Fruit fly (Drosophila melanogaster) whole organism, embryonic: ENCODE data around the gene Chmp1.

ENCODE experiments used
- C15 ChIP-seq: fragments of 200-800 bp; sonication (Bioruptor generic); IDR thresholded peaks from 3 replicates; pipeline ENCODE4 v1.3.6; 2022; ENCODE audit warnings: missing biosample characterization, missing genetic modification characterization
- CG10274 ChIP-seq: fragments of 200-800 bp; sonication (Bioruptor generic); optimal IDR thresholded peaks from 3 replicates; lab custom pipeline; 2017; ENCODE audit warnings: missing biosample characterization, mild to moderate bottlenecking, missing genetic modification characterization
- CG12942 ChIP-seq: fragments of 200-800 bp; sonication (Bioruptor generic); optimal IDR thresholded peaks from 3 replicates; lab custom pipeline; 2016; ENCODE audit warnings: missing biosample characterization, missing genetic modification characterization
- CG14014 ChIP-seq: fragments of 200-800 bp; sonication (Bioruptor generic); IDR thresholded peaks from 2 replicates; pipeline ENCODE4 v1.3.6; 2022; ENCODE audit warnings: missing biosample characterization, missing genetic modification characterization
- CG15011 ChIP-seq: fragments of 200-800 bp; sonication (Bioruptor generic); optimal IDR thresholded peaks from 3 replicates; lab custom pipeline; 2018; ENCODE audit warnings: missing biosample characterization, mild to moderate bottlenecking, missing genetic modification characterization
- CG1529 ChIP-seq: fragments of 200-800 bp; sonication (Bioruptor generic); optimal IDR thresholded peaks from 3 replicates; lab custom pipeline; 2018; ENCODE audit warnings: missing biosample characterization, missing genetic modification characterization
- CG15601 ChIP-seq: fragments of 200-800 bp; sonication (Bioruptor generic); optimal IDR thresholded peaks from 3 replicates; lab custom pipeline; 2019; ENCODE audit warnings: missing biosample characterization, mild to moderate bottlenecking, missing genetic modification characterization, moderate library complexity
- CG18619 ChIP-seq: fragments of 200-800 bp; sonication (Bioruptor generic); optimal IDR thresholded peaks from 3 replicates; lab custom pipeline; 2017; ENCODE audit warnings: missing biosample characterization, mild to moderate bottlenecking, missing genetic modification characterization
- CG2116 ChIP-seq: fragments of 200-800 bp; sonication (Bioruptor generic); optimal IDR thresholded peaks from 3 replicates; lab custom pipeline; 2018; ENCODE audit warnings: missing biosample characterization, mild to moderate bottlenecking, missing genetic modification characterization
- CG3065 ChIP-seq: fragments of 200-800 bp; sonication (Bioruptor generic); optimal IDR thresholded peaks from 2 replicates; lab custom pipeline; 2016; ENCODE audit warnings: missing biosample characterization, missing genetic modification characterization
- CG31365 ChIP-seq: fragments of 200-800 bp; sonication (Bioruptor generic); optimal IDR thresholded peaks from 2 replicates; lab custom pipeline; 2018; ENCODE audit warnings: missing biosample characterization, mild to moderate bottlenecking, missing genetic modification characterization
- CG3281 ChIP-seq: fragments of 200-800 bp; sonication (Bioruptor generic); optimal IDR thresholded peaks from 3 replicates; lab custom pipeline; 2017; ENCODE audit warnings: missing biosample characterization, mild to moderate bottlenecking, missing genetic modification characterization
- CG3995 ChIP-seq: fragments of 200-800 bp; sonication (Bioruptor generic); optimal IDR thresholded peaks from 3 replicates; lab custom pipeline; 2016; ENCODE audit warnings: missing biosample characterization, missing genetic modification characterization
- CG4707 ChIP-seq: fragments of 200-800 bp; sonication (Bioruptor generic); optimal IDR thresholded peaks from 2 replicates; lab custom pipeline; 2018; ENCODE audit warnings: missing biosample characterization, mild to moderate bottlenecking, missing genetic modification characterization, moderate library complexity
- CG5953 ChIP-seq: fragments of 200-800 bp; sonication (Bioruptor generic); IDR thresholded peaks from 2 replicates; pipeline ENCODE4 v1.3.6; 2022; ENCODE audit warnings: missing biosample characterization, missing genetic modification characterization
- CG6683 ChIP-seq: fragments of 200-800 bp; sonication (Bioruptor generic); optimal IDR thresholded peaks from 2 replicates; lab custom pipeline; 2017; ENCODE audit warnings: missing biosample characterization, mild to moderate bottlenecking, missing genetic modification characterization, missing genetic modification reagents
- CG6765 ChIP-seq: fragments of 200-800 bp; sonication (Bioruptor generic); optimal IDR thresholded peaks from 3 replicates; lab custom pipeline; 2017; ENCODE audit warnings: missing biosample characterization, mild to moderate bottlenecking, missing genetic modification characterization
- CG7745 ChIP-seq: fragments of 200-800 bp; sonication (Bioruptor generic); optimal IDR thresholded peaks from 2 replicates; lab custom pipeline; 2018; ENCODE audit warnings: missing biosample characterization, mild to moderate bottlenecking, missing genetic modification characterization, moderate library complexity
- CG8281 ChIP-seq: fragments of 200-800 bp; sonication (Bioruptor generic); optimal IDR thresholded peaks from 2 replicates; lab custom pipeline; 2018; ENCODE audit warnings: missing biosample characterization, mild to moderate bottlenecking, missing genetic modification characterization, moderate library complexity
- CG8359 ChIP-seq: fragments of 200-800 bp; sonication (Bioruptor generic); optimal IDR thresholded peaks from 2 replicates; lab custom pipeline; 2017; ENCODE audit warnings: missing biosample characterization, mild to moderate bottlenecking, missing genetic modification characterization, borderline replicate concordance
- CG8478 ChIP-seq: fragments of >200 bp; optimal IDR thresholded peaks from 2 replicates; lab custom pipeline; 2018
- CG9437 ChIP-seq: fragments of 200-800 bp; sonication (Bioruptor generic); optimal IDR thresholded peaks from 2 replicates; lab custom pipeline; 2018; ENCODE audit warnings: missing biosample characterization, mild to moderate bottlenecking, missing genetic modification characterization
- CG9609 ChIP-seq: fragments of 200-800 bp; sonication (Bioruptor generic); optimal IDR thresholded peaks from 3 replicates; lab custom pipeline; 2016; ENCODE audit warnings: missing biosample characterization, missing genetic modification characterization
- CTCF ChIP-seq: fragments of 200-800 bp; sonication (Bioruptor generic); optimal IDR thresholded peaks from 2 replicates; lab custom pipeline; 2017; ENCODE audit warnings: missing biosample characterization, mild to moderate bottlenecking, missing genetic modification characterization, moderate library complexity
- D19B ChIP-seq: fragments of 200-800 bp; sonication (Bioruptor generic); optimal IDR thresholded peaks from 2 replicates; lab custom pipeline; 2017; ENCODE audit warnings: missing biosample characterization, mild to moderate bottlenecking, missing genetic modification characterization
- Dek ChIP-seq: fragments of 200-800 bp; sonication (Bioruptor generic); optimal IDR thresholded peaks from 3 replicates; lab custom pipeline; 2019; ENCODE audit warnings: missing biosample characterization, mild to moderate bottlenecking, missing genetic modification characterization, moderate library complexity
- Eip74EF ChIP-seq, 2 experiments: fragments of 200-800 bp in 1 of 2; fragments of >200 bp in 1 of 2; sonication (Bioruptor generic) in 1 of 2; optimal IDR thresholded peaks; 2 replicates each; lab custom pipeline; 2017 to 2019; ENCODE audit warnings: missing biosample characterization in 2 of 2, missing genetic modification characterization in 2 of 2, mild to moderate bottlenecking in 1 of 2, moderate library complexity in 1 of 2
- HLH3B ChIP-seq: fragments of 200-800 bp; sonication (Bioruptor generic); IDR thresholded peaks from 2 replicates; pipeline ENCODE4 v1.3.6; 2022; ENCODE audit warnings: missing biosample characterization, missing genetic modification characterization
- Rfx ChIP-seq: fragments of 200-800 bp; sonication (Bioruptor generic); IDR thresholded peaks from 2 replicates; pipeline ENCODE4 v1.3.6; 2022; ENCODE audit warnings: missing biosample characterization, missing genetic modification characterization
- Scr ChIP-seq: fragments of 200-800 bp; sonication (Bioruptor generic); IDR thresholded peaks from 2 replicates; pipeline ENCODE4 v1.3.6; 2022; ENCODE audit warnings: missing biosample characterization, missing genetic modification characterization; ENCODE audit not compliant: partially characterized antibody
- Trl ChIP-seq, 3 experiments: fragments of >200 bp in 2 of 3; fragments of 200-800 bp in 1 of 3; sonication (Bioruptor generic) in 1 of 3; optimal IDR thresholded peaks; 2 replicates in 1 of 3; 3 replicates in 2 of 3; lab custom pipeline; 2016 to 2017; ENCODE audit warnings: missing biosample characterization in 1 of 3, missing genetic modification characterization in 1 of 3
- Vsx1 ChIP-seq: fragments of 200-800 bp; sonication (Bioruptor generic); optimal IDR thresholded peaks from 2 replicates; lab custom pipeline; 2017; ENCODE audit warnings: missing biosample characterization, mild to moderate bottlenecking, missing genetic modification characterization, missing genetic modification reagents
- YL-1 ChIP-seq: fragments of 200-800 bp; sonication (Bioruptor generic); optimal IDR thresholded peaks from 3 replicates; lab custom pipeline; 2017; ENCODE audit warnings: missing biosample characterization, mild to moderate bottlenecking, missing genetic modification characterization
- ara ChIP-seq: fragments of 200-800 bp; sonication (Bioruptor generic); IDR thresholded peaks from 2 replicates; pipeline ENCODE4 v1.3.6; 2022; ENCODE audit warnings: missing biosample characterization, missing genetic modification characterization
- crc ChIP-seq: fragments of 200-800 bp; sonication (Bioruptor generic); optimal IDR thresholded peaks from 2 replicates; lab custom pipeline; 2016; ENCODE audit warnings: missing biosample characterization, missing genetic modification characterization
- cwo ChIP-seq: fragments of 200-800 bp; sonication (Bioruptor generic); optimal IDR thresholded peaks from 3 replicates; lab custom pipeline; 2017; ENCODE audit warnings: missing biosample characterization, missing genetic modification characterization, mild to moderate bottlenecking, moderate library complexity, missing genetic modification reagents
- hb ChIP-seq: fragments of 200-800 bp; sonication (Bioruptor generic); IDR thresholded peaks from 3 replicates; pipeline ENCODE4 v1.3.6; 2022; ENCODE audit warnings: missing biosample characterization, missing genetic modification characterization; ENCODE audit not compliant: partially characterized antibody
- hth ChIP-seq: fragments of >200 bp; optimal IDR thresholded peaks from 2 replicates; lab custom pipeline; 2017; ENCODE audit warnings: inconsistent platforms
- inv ChIP-seq: fragments of 200-800 bp; sonication (Bioruptor generic); IDR thresholded peaks from 2 replicates; pipeline ENCODE4 v1.3.6; 2022; ENCODE audit warnings: missing biosample characterization, missing genetic modification characterization; ENCODE audit not compliant: partially characterized antibody
- maf-S ChIP-seq: fragments of 200-800 bp; sonication (Bioruptor generic); optimal IDR thresholded peaks from 2 replicates; lab custom pipeline; 2016; ENCODE audit warnings: missing biosample characterization, missing genetic modification characterization
- nau ChIP-seq: fragments of 200-800 bp; sonication (Bioruptor generic); optimal IDR thresholded peaks from 3 replicates; lab custom pipeline; 2017; ENCODE audit warnings: missing biosample characterization, mild to moderate bottlenecking, missing genetic modification characterization, missing genetic modification reagents
- nmo ChIP-seq: fragments of 200-800 bp; sonication (Bioruptor generic); optimal IDR thresholded peaks from 2 replicates; lab custom pipeline; 2018; ENCODE audit warnings: missing biosample characterization, mild to moderate bottlenecking, missing genetic modification characterization, moderate library complexity
- onecut ChIP-seq: fragments of 200-800 bp; sonication (Bioruptor generic); IDR thresholded peaks from 2 replicates; pipeline ENCODE4 v1.3.6; 2022; ENCODE audit warnings: missing biosample characterization, missing genetic modification characterization
- org-1 ChIP-seq: fragments of 200-800 bp; sonication (Bioruptor generic); optimal IDR thresholded peaks from 2 replicates; lab custom pipeline; 2017; ENCODE audit warnings: missing biosample characterization, missing genetic modification characterization
- pita ChIP-seq: fragments of 200-800 bp; sonication (Bioruptor generic); optimal IDR thresholded peaks from 2 replicates; lab custom pipeline; 2017; ENCODE audit warnings: missing biosample characterization, mild to moderate bottlenecking, missing genetic modification characterization
- row ChIP-seq: fragments of 200-800 bp; sonication (Bioruptor generic); IDR thresholded peaks from 3 replicates; pipeline ENCODE4 v1.3.6; 2022; ENCODE audit warnings: missing biosample characterization, missing genetic modification characterization
- salm ChIP-seq: fragments of 200-800 bp; sonication (Bioruptor generic); optimal IDR thresholded peaks from 2 replicates; lab custom pipeline; 2018; ENCODE audit warnings: missing biosample characterization, mild to moderate bottlenecking, missing genetic modification characterization
- slbo ChIP-seq: fragments of 200-800 bp; sonication (Bioruptor generic); IDR thresholded peaks from 2 replicates; pipeline ENCODE4 v1.3.6; 2022; ENCODE audit warnings: missing biosample characterization, missing genetic modification characterization
- stwl ChIP-seq: fragments of 200-800 bp; sonication (Bioruptor generic); optimal IDR thresholded peaks from 3 replicates; lab custom pipeline; 2018; ENCODE audit warnings: missing biosample characterization, mild to moderate bottlenecking, missing genetic modification characterization, moderate library complexity
- zfh1 ChIP-seq: fragments of 200-800 bp; sonication (Bioruptor generic); IDR thresholded peaks from 3 replicates; pipeline ENCODE4 v1.3.6; 2022; ENCODE audit warnings: missing biosample characterization, missing genetic modification characterization

Gene Chmp1

DNA sequence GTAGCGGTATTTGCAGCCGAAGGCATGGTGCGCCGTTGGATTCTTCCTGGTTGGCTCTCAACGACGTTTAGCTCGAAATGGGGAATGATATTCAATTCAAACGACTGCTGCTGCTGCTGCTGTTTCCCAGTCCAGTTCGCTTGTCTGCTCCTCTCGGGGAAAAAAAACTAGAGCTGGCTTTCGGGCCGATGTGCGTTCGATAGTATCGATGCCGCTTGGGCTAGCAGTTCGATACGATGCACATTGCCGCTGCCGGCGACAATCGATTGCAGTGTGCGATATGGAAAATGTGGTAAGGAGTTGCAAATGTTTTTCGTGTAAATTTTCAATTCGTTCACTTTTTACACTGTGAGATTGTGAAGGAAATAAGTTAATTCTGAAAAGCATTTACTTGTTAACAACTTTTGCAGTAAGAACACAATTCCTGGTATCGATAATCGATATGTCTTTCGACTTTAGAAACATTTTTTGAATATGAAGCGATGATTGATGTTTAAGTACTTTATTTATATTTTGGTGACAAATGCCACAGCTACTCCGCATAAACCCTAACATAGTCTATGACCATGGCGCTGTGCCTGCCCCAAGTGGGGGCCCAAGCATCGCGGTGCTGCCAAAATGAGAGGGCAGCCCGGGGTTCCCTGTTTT is 10.8 kb downstream of the Chmp1 start, which contains the start of gene Capr (continued):
- TF ChIP-seq Scr (GFP tag; lab: Robert Waterston, UW): peak; percentile 99
- TF ChIP-seq CG4707 (GFP tag; lab: Kevin White, UChicago): no peak
- no peak for TF ChIP-seq CG15601 (tag; lab: Kevin White, UChicago)
- TF ChIP-seq CG6683 (GFP tag; lab: Kevin White, UChicago): no peak
- TF ChIP-seq CG7745 (tag; lab: Kevin White, UChicago): no peak
- no peak for TF ChIP-seq Eip74EF (GFP tag; optimal IDR thresholded peaks at IDR 0.05; lab: Kevin White, UChicago)
- no peak for TF ChIP-seq CG3065
- no peak for TF ChIP-seq pita (GFP tag; lab: Kevin White, UChicago)
- no peak for TF ChIP-seq CG3281 (GFP tag; lab: Kevin White, UChicago)
- peak; percentile 8 for TF ChIP-seq CG3995 (GFP tag; lab: Kevin White, UChicago)
- TF ChIP-seq stwl: peak; percentile 89
- no peak for TF ChIP-seq nau (GFP tag; lab: Kevin White, UChicago)
- TF ChIP-seq salm (tag; lab: Kevin White, UChicago): no peak
- TF ChIP-seq CG6765: peak; percentile 3
- TF ChIP-seq CG1529 (GFP tag; lab: Kevin White, UChicago): no peak
- no peak for TF ChIP-seq CG8359 (GFP tag; lab: Kevin White, UChicago)
- TF ChIP-seq CG10274 (GFP tag; lab: Kevin White, UChicago): no peak
- TF ChIP-seq slbo (GFP tag; lab: Robert Waterston, UW): peak; percentile 57
- TF ChIP-seq nmo (GFP tag; lab: Kevin White, UChicago): peak; percentile 55
- TF ChIP-seq maf-S (GFP tag; lab: Kevin White, UChicago): no peak
- TF ChIP-seq Trl (optimal IDR thresholded peaks at IDR 0.05; lab: Kevin White, UChicago): no peak
- TF ChIP-seq Trl (GFP tag; optimal IDR thresholded peaks at IDR 0.05; lab: Kevin White, UChicago): peak; percentile 39
- TF ChIP-seq C15 (GFP tag; lab: Robert Waterston, UW): no peak
- TF ChIP-seq CTCF (GFP tag; lab: Kevin White, UChicago): peak; percentile 44
- peak; percentile 71 for TF ChIP-seq Rfx
- no peak for TF ChIP-seq CG15011 (GFP tag; lab: Kevin White, UChicago)
- no peak for TF ChIP-seq cwo (GFP tag; lab: Kevin White, UChicago)
- peak; percentile 100 for TF ChIP-seq hb (GFP tag; lab: Robert Waterston, UW)
- TF ChIP-seq CG12942 (GFP tag; lab: Kevin White, UChicago): no peak
- TF ChIP-seq YL-1 (GFP tag; lab: Kevin White, UChicago): peak; percentile 16
- TF ChIP-seq CG31365 (tag; lab: Kevin White, UChicago): no peak
- TF ChIP-seq row (GFP tag; lab: Robert Waterston, UW): peak; percentile 52
- TF ChIP-seq CG8281 (tag; lab: Kevin White, UChicago): no peak
- TF ChIP-seq onecut (GFP tag; lab: Robert Waterston, UW): peak; percentile 48; the same call in 1 of the 2 replicates
- TF ChIP-seq CG8478 (lab: Kevin White, UChicago): no peak
- TF ChIP-seq Dek: no peak
- TF ChIP-seq ara: no peak
- no peak for TF ChIP-seq hth
- no peak for TF ChIP-seq Vsx1 (GFP tag; lab: Kevin White, UChicago)
- TF ChIP-seq CG14014: no peak
- no peak for TF ChIP-seq CG9609 (GFP tag; lab: Kevin White, UChicago)
- TF ChIP-seq zfh1 (GFP tag; lab: Robert Waterston, UW): peak; percentile 46; the same call in 1 of the 3 replicates
- no peak for TF ChIP-seq D19B (GFP tag; lab: Kevin White, UChicago)
- no peak for TF ChIP-seq HLH3B
- no peak for TF ChIP-seq CG18619
- TF ChIP-seq crc (GFP tag; lab: Kevin White, UChicago): no peak
- peak; percentile 100 for TF ChIP-seq inv (GFP tag; lab: Robert Waterston, UW)
- no peak for TF ChIP-seq CG9437 (GFP tag; lab: Kevin White, UChicago)
- TF ChIP-seq CG2116 (GFP tag; lab: Kevin White, UChicago): peak; percentile 93
- TF ChIP-seq CG5953 (GFP tag; lab: Robert Waterston, UW): no peak
- TF ChIP-seq org-1 (GFP tag; lab: Kevin White, UChicago): no peak
